Fruit fly (Drosophila melanogaster) whole organism, wandering third instar larva: ENCODE measurements around the gene CG46463.

ENCODE experiments used
- Abd-B ChIP-seq: fragments of >200 bp; optimal IDR thresholded peaks from 2 replicates; lab custom pipeline; 2017; ENCODE audit warnings: missing biosample characterization, missing genetic modification characterization
- CG32264 ChIP-seq: fragments of 200-800 bp; sonication (Bioruptor generic); optimal IDR thresholded peaks from 2 replicates; lab custom pipeline; 2016; ENCODE audit warnings: missing biosample characterization, missing genetic modification characterization
- CG9705 ChIP-seq: fragments of 200-800 bp; sonication (Bioruptor generic); optimal IDR thresholded peaks from 2 replicates; lab custom pipeline; 2018; ENCODE audit warnings: missing biosample characterization, mild to moderate bottlenecking, missing genetic modification characterization
- CrebA ChIP-seq: fragments of 200-800 bp; sonication (Bioruptor generic); optimal IDR thresholded peaks from 2 replicates; lab custom pipeline; 2016; ENCODE audit warnings: missing biosample characterization, mild to moderate bottlenecking, missing genetic modification characterization, borderline replicate concordance
- Dfd ChIP-seq: fragments of >200 bp; optimal IDR thresholded peaks from 2 replicates; lab custom pipeline; 2017; ENCODE audit warnings: missing biosample characterization, missing genetic modification characterization
- Dif ChIP-seq: fragments of 200-275, 200-300 bp; sonication (Bioruptor generic); optimal IDR thresholded peaks from 2 replicates; lab custom pipeline; 2018; ENCODE audit warnings: missing biosample characterization, missing genetic modification characterization; ENCODE audit not compliant: partially characterized antibody
- HLH106 ChIP-seq: fragments of 200-800 bp; optimal IDR thresholded peaks from 3 replicates; lab custom pipeline; 2019; ENCODE audit warnings: missing biosample characterization, mild to moderate bottlenecking, missing genetic modification characterization, moderate library complexity
- Hnf4 ChIP-seq: fragments of 200-800 bp; sonication (Bioruptor generic); optimal IDR thresholded peaks from 2 replicates; lab custom pipeline; 2016; ENCODE audit warnings: missing biosample characterization, mild to moderate bottlenecking, missing genetic modification characterization
- Hr78 ChIP-seq: fragments of >200 bp; optimal IDR thresholded peaks from 2 replicates; lab custom pipeline; 2017; ENCODE audit warnings: missing biosample characterization, missing genetic modification characterization
- Hr83 ChIP-seq: fragments of 200-300 bp; sonication (Bioruptor generic); optimal IDR thresholded peaks from 2 replicates; lab custom pipeline; 2016; ENCODE audit warnings: missing biosample characterization, mild to moderate bottlenecking, missing genetic modification characterization, moderate library complexity; ENCODE audit not compliant: poor library complexity, severe bottlenecking
- Jra ChIP-seq: sonication (Bioruptor generic); optimal IDR thresholded peaks from 2 replicates; lab custom pipeline; 2016; ENCODE audit warnings: missing biosample characterization, missing genetic modification characterization
- Mio ChIP-seq: sonication (Bioruptor generic); optimal IDR thresholded peaks from 2 replicates; lab custom pipeline; 2016; ENCODE audit warnings: missing biosample characterization, missing genetic modification characterization
- Myc ChIP-seq: fragments of >200 bp; optimal IDR thresholded peaks from 2 replicates; lab custom pipeline; 2017
- OdsH ChIP-seq: fragments of 200-800 bp; sonication (Bioruptor generic); optimal IDR thresholded peaks from 2 replicates; lab custom pipeline; 2016; ENCODE audit warnings: missing biosample characterization, mild to moderate bottlenecking, missing genetic modification characterization
- Rel ChIP-seq, 2 experiments: fragments of 200-800 bp; sonication (Bioruptor generic) in 1 of 2; optimal IDR thresholded peaks; 2 replicates in 1 of 2; 3 replicates in 1 of 2; lab custom pipeline; 2016 to 2019; ENCODE audit warnings: mild to moderate bottlenecking in 2 of 2, missing biosample characterization in 2 of 2, missing genetic modification characterization in 2 of 2, moderate library complexity in 1 of 2
- Sp1 ChIP-seq: fragments of 200-800 bp; sonication (Bioruptor generic); optimal IDR thresholded peaks from 3 replicates; lab custom pipeline; 2019; ENCODE audit warnings: missing biosample characterization, mild to moderate bottlenecking, missing genetic modification characterization, moderate library complexity
- Vsx2 ChIP-seq: fragments of 200-300, 225-300 bp; sonication (Bioruptor generic); optimal IDR thresholded peaks from 2 replicates; lab custom pipeline; 2018; ENCODE audit warnings: missing biosample characterization, missing genetic modification characterization; ENCODE audit not compliant: partially characterized antibody
- br ChIP-seq: fragments of 200-800 bp; sonication (Bioruptor generic); optimal IDR thresholded peaks from 2 replicates; lab custom pipeline; 2016; ENCODE audit warnings: missing biosample characterization, missing genetic modification characterization
- brk ChIP-seq: fragments of 200-800 bp; sonication (Bioruptor generic); optimal IDR thresholded peaks from 2 replicates; lab custom pipeline; 2016; ENCODE audit warnings: missing biosample characterization, mild to moderate bottlenecking, missing genetic modification characterization
- dl ChIP-seq, 2 experiments: fragments of 175-275, 200-275 bp in 1 of 2; fragments of 200-275 bp in 1 of 2; sonication (Bioruptor generic); optimal IDR thresholded peaks; lab custom pipeline; 2018; ENCODE audit warnings: mild to moderate bottlenecking in 2 of 2, missing biosample characterization in 2 of 2, missing genetic modification characterization in 2 of 2, moderate library complexity in 2 of 2; ENCODE audit not compliant: partially characterized antibody in 2 of 2, insufficient read depth in 1 of 2
- dmrt93B ChIP-seq: fragments of 200-800 bp; sonication (Bioruptor generic); optimal IDR thresholded peaks from 2 replicates; lab custom pipeline; 2018; ENCODE audit warnings: missing biosample characterization, mild to moderate bottlenecking, missing genetic modification characterization
- dsf ChIP-seq: sonication (Bioruptor generic); optimal IDR thresholded peaks from 2 replicates; lab custom pipeline; 2016; ENCODE audit warnings: missing biosample characterization, missing genetic modification characterization, borderline replicate concordance
- ey ChIP-seq: fragments of 200-800 bp; sonication (Bioruptor generic); optimal IDR thresholded peaks from 2 replicates; lab custom pipeline; 2016; ENCODE audit warnings: missing biosample characterization, missing genetic modification characterization
- foxo ChIP-seq, 2 experiments: fragments of 200-800 bp; sonication (Bioruptor generic); optimal IDR thresholded peaks; 2 replicates in 1 of 2; 3 replicates in 1 of 2; lab custom pipeline; 2016 to 2017; ENCODE audit warnings: missing biosample characterization in 2 of 2, missing genetic modification characterization in 2 of 2
- fru ChIP-seq: fragments of 200-800 bp; sonication (Bioruptor generic); optimal IDR thresholded peaks from 3 replicates; lab custom pipeline; 2016; ENCODE audit warnings: missing biosample characterization, mild to moderate bottlenecking, missing genetic modification characterization
- h ChIP-seq: fragments of 200-800 bp; sonication (Bioruptor generic); optimal IDR thresholded peaks from 3 replicates; lab custom pipeline; 2016; ENCODE audit warnings: missing biosample characterization, mild to moderate bottlenecking, missing genetic modification characterization
- jim ChIP-seq: fragments of 175-275, 200-325 bp; sonication (Bioruptor generic); optimal IDR thresholded peaks from 2 replicates; lab custom pipeline; 2016; ENCODE audit warnings: missing biosample characterization, mild to moderate bottlenecking, missing genetic modification characterization
- lola ChIP-seq: fragments of >200 bp; optimal IDR thresholded peaks from 2 replicates; lab custom pipeline; 2017; ENCODE audit warnings: missing biosample characterization, missing genetic modification characterization
- psq ChIP-seq: fragments of 200-800 bp; sonication (Bioruptor generic); optimal IDR thresholded peaks from 3 replicates; lab custom pipeline; 2017; ENCODE audit warnings: missing biosample characterization, mild to moderate bottlenecking, missing genetic modification characterization, moderate library complexity
- rgr ChIP-seq: fragments of 200-800 bp; sonication (Bioruptor generic); optimal IDR thresholded peaks from 3 replicates; lab custom pipeline; 2016; ENCODE audit warnings: missing biosample characterization, mild to moderate bottlenecking, missing genetic modification characterization
- sage ChIP-seq: fragments of 200-800 bp; sonication (Bioruptor generic); optimal IDR thresholded peaks from 2 replicates; lab custom pipeline; 2016; ENCODE audit warnings: missing biosample characterization, mild to moderate bottlenecking, missing genetic modification characterization
- sv ChIP-seq: fragments of 200-800 bp; sonication (Bioruptor generic); optimal IDR thresholded peaks from 3 replicates; lab custom pipeline; 2016; ENCODE audit warnings: missing biosample characterization, missing genetic modification characterization
- tai ChIP-seq: sonication (Bioruptor generic); optimal IDR thresholded peaks from 2 replicates; lab custom pipeline; 2016; ENCODE audit warnings: missing biosample characterization, missing genetic modification characterization
- usp ChIP-seq: fragments of >200 bp; optimal IDR thresholded peaks from 2 replicates; lab custom pipeline; 2017; ENCODE audit warnings: missing biosample characterization, missing genetic modification characterization
- woc ChIP-seq: sonication (Bioruptor generic); optimal IDR thresholded peaks from 2 replicates; lab custom pipeline; 2016; ENCODE audit warnings: missing biosample characterization, mild to moderate bottlenecking, missing genetic modification characterization

Gene CG46463

dm6 chr3L:3461557-3462414, 671 bp downstream of the CG46463 start:
- TF ChIP-seq Rel (GFP tag; optimal IDR thresholded peaks at IDR 0.05; lab: Kevin White, UChicago): no peak
- no peak for TF ChIP-seq Rel (tag; optimal IDR thresholded peaks at IDR 0.05; lab: Kevin White, UChicago)
- TF ChIP-seq Mio (GFP tag; lab: Kevin White, UChicago): no peak
- TF ChIP-seq fru: no peak
- no peak for TF ChIP-seq tai (GFP tag; lab: Kevin White, UChicago)
- no peak for TF ChIP-seq psq
- TF ChIP-seq br (GFP tag; lab: Kevin White, UChicago): no peak
- no peak for TF ChIP-seq Vsx2
- TF ChIP-seq brk (GFP tag; lab: Kevin White, UChicago): no peak
- no peak for TF ChIP-seq Dfd (GFP tag; lab: Kevin White, UChicago)
- no peak for TF ChIP-seq dsf
- no peak for TF ChIP-seq jim (GFP tag; lab: Kevin White, UChicago)
- no peak for TF ChIP-seq OdsH (GFP tag; lab: Kevin White, UChicago)
- no peak for TF ChIP-seq Hr78
- no peak for TF ChIP-seq woc

dm6 chr3L:3466200-3466599, 5.1 kb downstream of the CG46463 start, which contains the start of gene CycJ:
Gene CycJ (plus strand): TSS chr3L:3466428.
- TF ChIP-seq Rel (GFP tag; optimal IDR thresholded peaks at IDR 0.05; lab: Kevin White, UChicago): no peak
- no peak for TF ChIP-seq Rel (tag; optimal IDR thresholded peaks at IDR 0.05; lab: Kevin White, UChicago)
- TF ChIP-seq CG9705: no peak
- TF ChIP-seq tai (GFP tag; lab: Kevin White, UChicago): no peak
- TF ChIP-seq sv (GFP tag; lab: Kevin White, UChicago): no peak
- TF ChIP-seq dl (GFP tag; optimal IDR thresholded peaks at IDR 0.05; lab: Kevin White, UChicago; ENCODE audit: insufficient read depth in 1 of 2, partially characterized antibody in 2 of 2): no peak

dm6 chr3L:3469709-3470108, 8.6 kb downstream of the CG46463 start:
- TF ChIP-seq Hr78: no peak
- no peak for TF ChIP-seq Jra (GFP tag; lab: Kevin White, UChicago)
- no peak for TF ChIP-seq Dfd (GFP tag; lab: Kevin White, UChicago)
- no peak for TF ChIP-seq CG9705
- no peak for TF ChIP-seq ey
- TF ChIP-seq Abd-B (GFP tag; lab: Kevin White, UChicago): no peak
- TF ChIP-seq CG32264: no peak
- TF ChIP-seq OdsH (GFP tag; lab: Kevin White, UChicago): no peak
- no peak for TF ChIP-seq Hnf4 (GFP tag; lab: Kevin White, UChicago)
- no peak for TF ChIP-seq Vsx2
- TF ChIP-seq lola (GFP tag; lab: Kevin White, UChicago): no peak
- TF ChIP-seq Myc (lab: Kevin White, UChicago): no peak

DNA sequence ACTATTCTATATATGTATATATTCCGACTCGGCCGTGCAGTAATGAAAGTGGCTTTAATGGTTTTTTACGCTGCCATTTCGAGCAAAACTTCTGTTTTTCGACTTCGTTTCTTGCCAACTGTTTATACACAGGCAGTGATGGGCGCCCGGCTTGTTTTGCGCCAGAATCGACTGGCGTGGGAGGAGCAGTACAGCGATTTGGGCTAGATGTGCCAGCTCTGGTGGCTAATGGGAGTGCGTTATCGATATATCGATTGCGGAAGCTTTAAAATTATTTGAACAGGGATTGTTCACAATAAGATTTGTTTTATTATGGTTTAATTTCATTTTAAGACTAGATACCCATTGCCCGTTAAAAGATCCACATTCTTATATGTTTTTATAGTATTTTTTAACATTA, 10.1 kb downstream of the CG46463 start, which contains the start of gene CG14971:
Gene CG14971 (minus strand): TSS at position 136 of the 400 bp plus-strand sequence.
- TF ChIP-seq foxo (GFP tag; optimal IDR thresholded peaks at IDR 0.05; lab: Kevin White, UChicago): peak in 1 of 2 experiments; percentile 52
- TF ChIP-seq lola (GFP tag; lab: Kevin White, UChicago): no peak
- TF ChIP-seq tai (GFP tag; lab: Kevin White, UChicago): no peak
- TF ChIP-seq ey: peak; percentile 32
- TF ChIP-seq fru: peak; percentile 52
- no peak for TF ChIP-seq brk (GFP tag; lab: Kevin White, UChicago)
- TF ChIP-seq Jra (GFP tag; lab: Kevin White, UChicago): peak; percentile 12
- peak; percentile 55 for TF ChIP-seq Hnf4 (GFP tag; lab: Kevin White, UChicago)
- TF ChIP-seq jim (GFP tag; lab: Kevin White, UChicago): no peak
- TF ChIP-seq Abd-B (GFP tag; lab: Kevin White, UChicago): no peak
- no peak for TF ChIP-seq usp (GFP tag; lab: Kevin White, UChicago)
- TF ChIP-seq sage: peak; percentile 1
- peak; percentile 98 for TF ChIP-seq Myc (lab: Kevin White, UChicago)
- TF ChIP-seq Rel (GFP tag; optimal IDR thresholded peaks at IDR 0.05; lab: Kevin White, UChicago): no peak
- peak; percentile 45 for TF ChIP-seq Rel (tag; optimal IDR thresholded peaks at IDR 0.05; lab: Kevin White, UChicago)
- TF ChIP-seq Sp1 (GFP tag; lab: Kevin White, UChicago): peak; percentile 38
- peak; percentile 40 for TF ChIP-seq HLH106
- TF ChIP-seq rgr (GFP tag; lab: Kevin White, UChicago): peak; percentile 64
- TF ChIP-seq dl (GFP tag; optimal IDR thresholded peaks at IDR 0.05; lab: Kevin White, UChicago; ENCODE audit: insufficient read depth in 1 of 2, partially characterized antibody in 2 of 2): no peak
- no peak for TF ChIP-seq Dfd (GFP tag; lab: Kevin White, UChicago)
- peak; percentile 42 for TF ChIP-seq psq
- TF ChIP-seq br (GFP tag; lab: Kevin White, UChicago): peak; percentile 55
- peak; percentile 19 for TF ChIP-seq OdsH (GFP tag; lab: Kevin White, UChicago)
- TF ChIP-seq Hr83 (GFP tag; lab: Kevin White, UChicago): peak; percentile 68
- TF ChIP-seq dmrt93B (GFP tag; lab: Kevin White, UChicago): no peak
- TF ChIP-seq Mio (GFP tag; lab: Kevin White, UChicago): no peak
- TF ChIP-seq h (GFP tag; lab: Kevin White, UChicago): peak; percentile 69
- TF ChIP-seq Hr78: no peak
- peak; percentile 6 for TF ChIP-seq CG9705
- TF ChIP-seq Dif (GFP tag; lab: Kevin White, UChicago): no peak
- no peak for TF ChIP-seq CrebA (GFP tag; lab: Kevin White, UChicago)
- TF ChIP-seq sv (GFP tag; lab: Kevin White, UChicago): peak; percentile 21
- TF ChIP-seq woc: peak; percentile 91
